Fruit fly (Drosophila melanogaster) whole organism, embryonic: ENCODE measurements around the gene CG13314.
A peak's percentile ranks its signal among the peaks of the same experiment; 100 is the strongest.

ENCODE experiments used
- Asciz ChIP-seq: fragments of 200-800 bp; sonication (Bioruptor generic); optimal IDR thresholded peaks from 2 replicates; lab custom pipeline; 2017; ENCODE audit warnings: missing biosample characterization, mild to moderate bottlenecking, missing genetic modification characterization, missing genetic modification reagents
- Atf-2 ChIP-seq: fragments of 200-800 bp; sonication (Bioruptor generic); optimal IDR thresholded peaks from 2 replicates; lab custom pipeline; 2016; ENCODE audit warnings: missing biosample characterization, missing genetic modification characterization
- CG10321 ChIP-seq: fragments of 200-800 bp; sonication (Bioruptor generic); IDR thresholded peaks from 2 replicates; pipeline ENCODE4 v1.3.6; 2022; ENCODE audit warnings: missing biosample characterization, missing genetic modification characterization
- CG12155 ChIP-seq: fragments of 200-800 bp; sonication (Bioruptor generic); optimal IDR thresholded peaks from 3 replicates; lab custom pipeline; 2016; ENCODE audit warnings: missing biosample characterization, missing genetic modification characterization
- CG13287 ChIP-seq: fragments of 200-800 bp; sonication (Bioruptor generic); IDR thresholded peaks from 2 replicates; pipeline ENCODE4 v1.3.6; 2022; ENCODE audit warnings: missing biosample characterization, missing genetic modification characterization; ENCODE audit not compliant: partially characterized antibody
- CG13894 ChIP-seq: fragments of 200-800 bp; sonication (Bioruptor generic); optimal IDR thresholded peaks from 3 replicates; lab custom pipeline; 2018; ENCODE audit warnings: missing biosample characterization, mild to moderate bottlenecking, missing genetic modification characterization, moderate library complexity
- CG14441 ChIP-seq: fragments of 200-800 bp; sonication (Bioruptor generic); IDR thresholded peaks from 2 replicates; pipeline ENCODE4 v1.3.6; 2022; ENCODE audit warnings: missing biosample characterization, missing genetic modification characterization
- CG15269 ChIP-seq: fragments of 200-800 bp; sonication (Bioruptor generic); optimal IDR thresholded peaks from 2 replicates; lab custom pipeline; 2018; ENCODE audit warnings: missing biosample characterization, mild to moderate bottlenecking, missing genetic modification characterization, moderate library complexity
- CG1529 ChIP-seq: fragments of 200-800 bp; sonication (Bioruptor generic); optimal IDR thresholded peaks from 3 replicates; lab custom pipeline; 2018; ENCODE audit warnings: missing biosample characterization, missing genetic modification characterization
- CG15696 ChIP-seq: fragments of 200-800 bp; sonication (Bioruptor generic); optimal IDR thresholded peaks from 2 replicates; lab custom pipeline; 2019; ENCODE audit warnings: missing biosample characterization, mild to moderate bottlenecking, missing genetic modification characterization, moderate library complexity
- CG1603 ChIP-seq: fragments of 200-800 bp; sonication (Bioruptor generic); optimal IDR thresholded peaks from 2 replicates; lab custom pipeline; 2019; ENCODE audit warnings: missing biosample characterization, mild to moderate bottlenecking, missing genetic modification characterization, moderate library complexity
- CG1647 ChIP-seq: fragments of 200-800 bp; sonication (Bioruptor generic); optimal IDR thresholded peaks from 3 replicates; lab custom pipeline; 2016; ENCODE audit warnings: missing biosample characterization, missing genetic modification characterization
- CG17612 ChIP-seq: fragments of 200-800 bp; sonication (Bioruptor generic); IDR thresholded peaks from 2 replicates; pipeline ENCODE4 v1.3.6; 2022; ENCODE audit warnings: missing biosample characterization, missing genetic modification characterization
- CG18476 ChIP-seq: fragments of 200-800 bp; sonication (Bioruptor generic); optimal IDR thresholded peaks from 2 replicates; lab custom pipeline; 2016; ENCODE audit warnings: missing biosample characterization, mild to moderate bottlenecking, missing genetic modification characterization
- CG18619 ChIP-seq: fragments of 200-800 bp; sonication (Bioruptor generic); optimal IDR thresholded peaks from 3 replicates; lab custom pipeline; 2017; ENCODE audit warnings: missing biosample characterization, mild to moderate bottlenecking, missing genetic modification characterization
- CG2875 ChIP-seq: fragments of 200-800 bp; sonication (Bioruptor generic); optimal IDR thresholded peaks from 2 replicates; lab custom pipeline; 2017; ENCODE audit warnings: missing biosample characterization, mild to moderate bottlenecking, missing genetic modification characterization, missing genetic modification reagents
- CG31224 ChIP-seq: fragments of 200-800 bp; sonication (Bioruptor generic); IDR thresholded peaks from 2 replicates; pipeline ENCODE4 v1.3.6; 2022; ENCODE audit warnings: missing biosample characterization, missing genetic modification characterization
- CG34224 ChIP-seq: fragments of 200-800 bp; sonication (Bioruptor generic); IDR thresholded peaks from 3 replicates; pipeline ENCODE4 v1.3.6; 2022; ENCODE audit warnings: missing biosample characterization, missing genetic modification characterization; ENCODE audit not compliant: partially characterized antibody
- CG4360 ChIP-seq: fragments of 200-800 bp; sonication (Bioruptor generic); IDR thresholded peaks from 2 replicates; pipeline ENCODE4 v1.3.6; 2022; ENCODE audit warnings: missing biosample characterization, missing genetic modification characterization
- CG5180 ChIP-seq: fragments of 200-800 bp; sonication (Bioruptor generic); optimal IDR thresholded peaks from 3 replicates; lab custom pipeline; 2017; ENCODE audit warnings: missing biosample characterization, missing genetic modification characterization, mild to moderate bottlenecking, moderate library complexity, missing genetic modification reagents
- CG6813 ChIP-seq: fragments of 200-800 bp; sonication (Bioruptor generic); optimal IDR thresholded peaks from 2 replicates; lab custom pipeline; 2017; ENCODE audit warnings: missing biosample characterization, missing genetic modification characterization, mild to moderate bottlenecking, moderate library complexity, missing genetic modification reagents
- CTCF ChIP-seq: fragments of 200-800 bp; sonication (Bioruptor generic); optimal IDR thresholded peaks from 2 replicates; lab custom pipeline; 2017; ENCODE audit warnings: missing biosample characterization, mild to moderate bottlenecking, missing genetic modification characterization, moderate library complexity
- D19A ChIP-seq: fragments of 200-800 bp; optimal IDR thresholded peaks from 3 replicates; lab custom pipeline; 2019; ENCODE audit warnings: missing biosample characterization, mild to moderate bottlenecking, missing genetic modification characterization, moderate library complexity
- Dll ChIP-seq: fragments of 200-800 bp; sonication (Bioruptor generic); IDR thresholded peaks from 4 replicates; pipeline ENCODE4 v1.3.6; 2022; ENCODE audit warnings: missing biosample characterization, missing genetic modification characterization; ENCODE audit not compliant: partially characterized antibody
- E2f2 ChIP-seq: fragments of 200-800 bp; sonication (Bioruptor generic); IDR thresholded peaks from 2 replicates; pipeline ENCODE4 v1.3.6; 2022; ENCODE audit warnings: missing biosample characterization, missing genetic modification characterization
- HLH4C ChIP-seq: fragments of 200-800 bp; sonication (Bioruptor generic); IDR thresholded peaks from 3 replicates; pipeline ENCODE4 v1.3.6; 2022; ENCODE audit warnings: missing biosample characterization, missing genetic modification characterization; ENCODE audit not compliant: partially characterized antibody
- Kr ChIP-seq: fragments of 200-800 bp; sonication (Bioruptor generic); optimal IDR thresholded peaks from 2 replicates; lab custom pipeline; 2017; ENCODE audit warnings: missing biosample characterization, mild to moderate bottlenecking, missing genetic modification characterization
- Lpt ChIP-seq: fragments of >200 bp; optimal IDR thresholded peaks from 2 replicates; lab custom pipeline; 2018; ENCODE audit warnings: missing biosample characterization, missing genetic modification characterization
- MTF-1 ChIP-seq: fragments of 200-800 bp; sonication (Bioruptor generic); optimal IDR thresholded peaks from 2 replicates; lab custom pipeline; 2018; ENCODE audit warnings: missing biosample characterization, mild to moderate bottlenecking, missing genetic modification characterization, borderline replicate concordance
- Med ChIP-seq: fragments of 200-800 bp; sonication (Bioruptor generic); peaks from one replicate; lab custom pipeline; 2016; ENCODE audit warnings: missing biosample characterization, missing genetic modification characterization, mild to moderate bottlenecking, inconsistent platforms, moderate library complexity
- Nf-YA ChIP-seq: fragments of 200-800 bp; sonication (Bioruptor generic); IDR thresholded peaks from 2 replicates; pipeline ENCODE4 v1.3.6; 2022; ENCODE audit warnings: missing biosample characterization, missing genetic modification characterization
- Nf-YB ChIP-seq: fragments of 200-800 bp; sonication (Bioruptor generic); optimal IDR thresholded peaks from 3 replicates; lab custom pipeline; 2019; ENCODE audit warnings: missing biosample characterization, mild to moderate bottlenecking, missing genetic modification characterization, moderate library complexity
- ato ChIP-seq: fragments of 200-800 bp; sonication (Bioruptor generic); IDR thresholded peaks from 2 replicates; pipeline ENCODE4 v1.3.6; 2022; ENCODE audit warnings: missing biosample characterization, missing genetic modification characterization; ENCODE audit not compliant: partially characterized antibody
- btn ChIP-seq: fragments of 200-800 bp; sonication (Bioruptor generic); optimal IDR thresholded peaks from 2 replicates; lab custom pipeline; 2016; ENCODE audit warnings: missing biosample characterization, missing genetic modification characterization
- cato ChIP-seq: fragments of 200-800 bp; sonication (Bioruptor generic); optimal IDR thresholded peaks from 2 replicates; lab custom pipeline; 2016; ENCODE audit warnings: missing biosample characterization, missing genetic modification characterization, borderline replicate concordance
- emc ChIP-seq: fragments of 200-800 bp; sonication (Bioruptor generic); optimal IDR thresholded peaks from 2 replicates; lab custom pipeline; 2016; ENCODE audit warnings: missing biosample characterization, missing genetic modification characterization
- esg ChIP-seq: fragments of 200-800 bp; sonication (Bioruptor generic); conservative IDR thresholded peaks from 2 replicates; pipeline ENCODE4 v1.3.6; 2022; ENCODE audit warnings: missing biosample characterization, missing genetic modification characterization
- fd64A ChIP-seq: fragments of 200-800 bp; sonication (Bioruptor generic); optimal IDR thresholded peaks from 3 replicates; lab custom pipeline; 2018; ENCODE audit warnings: missing biosample characterization, mild to moderate bottlenecking, missing genetic modification characterization
- gfzf ChIP-seq: fragments of 200-800 bp; sonication (Bioruptor generic); optimal IDR thresholded peaks from 2 replicates; lab custom pipeline; 2016; ENCODE audit warnings: missing biosample characterization, mild to moderate bottlenecking, missing genetic modification characterization, moderate library complexity
- kah ChIP-seq: fragments of 200-800 bp; sonication (Bioruptor generic); optimal IDR thresholded peaks from 2 replicates; lab custom pipeline; 2018; ENCODE audit warnings: missing biosample characterization, mild to moderate bottlenecking, missing genetic modification characterization
- ken ChIP-seq: fragments of 200-800 bp; sonication (Bioruptor generic); IDR thresholded peaks from 3 replicates; pipeline ENCODE4 v1.3.6; 2022; ENCODE audit warnings: missing biosample characterization, missing genetic modification characterization
- lilli ChIP-seq: fragments of 200-800 bp; sonication (Bioruptor generic); optimal IDR thresholded peaks from 3 replicates; lab custom pipeline; 2016; ENCODE audit warnings: missing biosample characterization, missing genetic modification characterization
- mirr ChIP-seq: fragments of 200-800 bp; sonication (Bioruptor generic); optimal IDR thresholded peaks from 3 replicates; lab custom pipeline; 2018; ENCODE audit warnings: missing biosample characterization, mild to moderate bottlenecking, missing genetic modification characterization
- nerfin-1 ChIP-seq: fragments of 200-800 bp; sonication (Bioruptor generic); optimal IDR thresholded peaks from 3 replicates; lab custom pipeline; 2019; ENCODE audit warnings: missing biosample characterization, mild to moderate bottlenecking, missing genetic modification characterization, moderate library complexity
- prd ChIP-seq, 3 experiments: fragments of >200 bp in 2 of 3; fragments of 200-800 bp in 1 of 3; sonication (Bioruptor generic) in 1 of 3; optimal IDR thresholded peaks in 2 of 3; IDR thresholded peaks in 1 of 3; 2 replicates in 2 of 3; 3 replicates in 1 of 3; pipeline versions ENCODE4 v1.3.6 to Lab custom; 2017 to 2022; ENCODE audit warnings: missing biosample characterization in 1 of 3, missing genetic modification characterization in 1 of 3
- psq ChIP-seq: fragments of 200-800 bp; sonication (Bioruptor generic); optimal IDR thresholded peaks from 2 replicates; lab custom pipeline; 2017; ENCODE audit warnings: missing biosample characterization, missing genetic modification characterization
- sug ChIP-seq: fragments of 200-800 bp; optimal IDR thresholded peaks from 2 replicates; lab custom pipeline; 2019; ENCODE audit warnings: missing biosample characterization, mild to moderate bottlenecking, missing genetic modification characterization, moderate library complexity
- tgo ChIP-seq: fragments of 200-800 bp; sonication (Bioruptor generic); IDR thresholded peaks from 3 replicates; pipeline ENCODE4 v1.3.6; 2022; ENCODE audit warnings: missing biosample characterization, missing genetic modification characterization
- tio ChIP-seq: fragments of 200-800 bp; sonication (Bioruptor generic); optimal IDR thresholded peaks from 2 replicates; lab custom pipeline; 2017; ENCODE audit warnings: missing biosample characterization, missing genetic modification characterization, inconsistent platforms
- tup ChIP-seq: fragments of 200-800 bp; sonication (Bioruptor generic); optimal IDR thresholded peaks from 2 replicates; lab custom pipeline; 2016; ENCODE audit warnings: missing biosample characterization, mild to moderate bottlenecking, missing genetic modification characterization, moderate library complexity

Gene CG13314

dm6 chr3L:9004788-9005246 lies 23.2 kb downstream of the CG13314 start, which contains the start of gene Doc3 (continued):
- TF ChIP-seq prd (optimal IDR thresholded peaks at IDR 0.05; lab: Kevin White, UChicago): no peak
- no peak for TF ChIP-seq prd (GFP tag; IDR thresholded peaks at IDR 0.05; lab: Robert Waterston, UW)
- TF ChIP-seq Nf-YA (GFP tag; lab: Robert Waterston, UW): peak; percentile 98
- no peak for TF ChIP-seq CG12155 (GFP tag; lab: Kevin White, UChicago)
- TF ChIP-seq Med (GFP tag; lab: Kevin White, UChicago): peak; percentile 67
- TF ChIP-seq CG15269 (tag; lab: Kevin White, UChicago): no peak
- TF ChIP-seq Dll (GFP tag; lab: Robert Waterston, UW): 0 out of 4 replicates have a peak, but pooled peaks have one; percentile 44
- TF ChIP-seq psq: no peak
- TF ChIP-seq CG10321: peak; percentile 96
- TF ChIP-seq CG17612 (GFP tag; lab: Robert Waterston, UW): no peak
- no peak for TF ChIP-seq CG18619 (GFP tag; lab: Kevin White, UChicago)
- TF ChIP-seq lilli (GFP tag; lab: Kevin White, UChicago): no peak
- TF ChIP-seq CG4360 (GFP tag; lab: Robert Waterston, UW): no peak
- no peak for TF ChIP-seq tup
- TF ChIP-seq Atf-2 (GFP tag; lab: Kevin White, UChicago): no peak
- no peak for TF ChIP-seq MTF-1 (GFP tag; lab: Kevin White, UChicago)
- TF ChIP-seq Lpt (GFP tag; lab: Kevin White, UChicago): no peak
- TF ChIP-seq tgo (GFP tag; lab: Robert Waterston, UW): no peak
- no peak for TF ChIP-seq CG15696 (tag; lab: Kevin White, UChicago)
- 0 out of 3 replicates have a peak, but pooled peaks have one; percentile 17 for TF ChIP-seq CG34224 (GFP tag; lab: Robert Waterston, UW)
- TF ChIP-seq CG13894 (tag; lab: Kevin White, UChicago): no peak
- peak; percentile 100 for TF ChIP-seq Nf-YB
- no peak for TF ChIP-seq CTCF (GFP tag; lab: Kevin White, UChicago)
- TF ChIP-seq E2f2 (GFP tag; lab: Robert Waterston, UW): no peak
- no peak for TF ChIP-seq D19A (tag; lab: Kevin White, UChicago)
- no peak for TF ChIP-seq btn (GFP tag; lab: Kevin White, UChicago)
- no peak for TF ChIP-seq emc (GFP tag; lab: Kevin White, UChicago)
- TF ChIP-seq ato (GFP tag; lab: Robert Waterston, UW): no peak
- no peak for TF ChIP-seq Asciz (GFP tag; lab: Kevin White, UChicago)
- TF ChIP-seq esg (GFP tag; lab: Robert Waterston, UW): no peak
- TF ChIP-seq CG13287 (GFP tag; lab: Robert Waterston, UW): peak; percentile 37; the same call in 1 of the 2 replicates
- no peak for TF ChIP-seq CG31224 (GFP tag; lab: Robert Waterston, UW)
- no peak for TF ChIP-seq Kr (GFP tag; lab: Kevin White, UChicago)
- TF ChIP-seq kah (GFP tag; lab: Kevin White, UChicago): peak; percentile 28
- no peak for TF ChIP-seq mirr
- no peak for TF ChIP-seq CG5180 (GFP tag; lab: Kevin White, UChicago)
- TF ChIP-seq CG1603 (tag; lab: Kevin White, UChicago): no peak
- no peak for TF ChIP-seq CG14441
- no peak for TF ChIP-seq CG2875
- TF ChIP-seq nerfin-1 (tag; lab: Kevin White, UChicago): no peak
- TF ChIP-seq gfzf (GFP tag; lab: Kevin White, UChicago): no peak
- no peak for TF ChIP-seq cato (GFP tag; lab: Kevin White, UChicago)
- TF ChIP-seq fd64A: no peak
- no peak for TF ChIP-seq CG6813 (GFP tag; lab: Kevin White, UChicago)
- TF ChIP-seq tio (GFP tag; lab: Kevin White, UChicago): no peak
- no peak for TF ChIP-seq CG18476 (GFP tag; lab: Kevin White, UChicago)
- TF ChIP-seq HLH4C (GFP tag; lab: Robert Waterston, UW): 0 out of 3 replicates have a peak, but pooled peaks have one; percentile 41
- no peak for TF ChIP-seq ken (GFP tag; lab: Robert Waterston, UW)
- TF ChIP-seq CG1647 (GFP tag; lab: Kevin White, UChicago): no peak
- TF ChIP-seq sug (tag; lab: Kevin White, UChicago): peak; percentile 96
- TF ChIP-seq CG1529 (GFP tag; lab: Kevin White, UChicago): no peak
